Fruit fly (Drosophila melanogaster) whole organism, pupa: ENCODE measurements around the gene Krn.

Experiments
- CG12605 ChIP-seq: fragments of 200-800 bp; sonication (Bioruptor generic); IDR thresholded peaks from 2 replicates; pipeline ENCODE4 v1.3.6; 2022; ENCODE audit warnings: missing biosample characterization, missing genetic modification characterization
- CG14655 ChIP-seq: fragments of 200-800 bp; sonication (Bioruptor generic); optimal IDR thresholded peaks from 3 replicates; lab custom pipeline; 2017; ENCODE audit warnings: mild to moderate bottlenecking, missing biosample characterization, missing genetic modification reagents, missing genetic modification characterization
- fd96Ca ChIP-seq: fragments of 200-800 bp; sonication (Bioruptor generic); IDR thresholded peaks from 3 replicates; pipeline ENCODE4 v1.3.6; 2022; ENCODE audit warnings: missing biosample characterization, missing genetic modification characterization

DNA sequence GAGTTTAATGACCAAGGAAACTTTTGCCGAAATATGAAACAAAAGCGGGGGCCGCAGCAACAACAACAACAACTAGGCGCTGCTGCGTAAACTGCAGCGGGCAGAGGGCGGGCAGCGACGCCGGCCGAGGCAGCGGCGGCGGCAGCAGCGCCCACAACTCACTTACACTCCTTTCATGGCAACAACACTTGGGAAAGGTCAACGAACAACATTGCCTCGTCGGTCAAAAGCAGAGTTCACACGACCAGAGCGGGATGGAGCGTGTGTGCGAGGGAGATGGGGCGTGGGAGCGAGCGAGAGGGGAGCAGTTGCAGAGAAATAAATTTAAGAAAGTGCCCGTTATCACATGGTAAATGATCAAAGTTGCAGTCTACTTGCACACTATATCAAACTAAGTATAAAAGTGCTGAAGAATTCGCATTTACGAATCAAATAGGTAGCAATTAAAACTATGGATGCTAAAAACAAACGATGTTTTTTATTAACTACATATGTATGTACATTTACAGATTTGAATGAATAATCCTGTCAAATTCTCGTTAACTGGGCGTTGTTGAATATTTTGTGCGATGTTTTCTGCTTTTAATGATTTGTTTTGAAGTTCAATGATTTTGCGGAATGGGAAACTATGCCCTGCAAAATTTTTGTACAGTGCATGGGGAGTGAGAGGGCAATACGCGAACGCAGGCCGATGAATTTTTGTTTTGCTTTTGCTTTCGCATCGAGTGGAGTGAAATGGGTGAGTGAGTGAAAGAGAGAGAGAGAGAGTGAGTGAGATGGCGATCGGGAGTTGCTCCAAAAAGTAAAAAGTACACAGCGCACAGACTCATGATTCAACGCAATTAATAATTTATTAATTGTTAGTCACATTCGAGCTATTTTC lies 45.7 kb downstream of the Krn start:
- TF ChIP-seq CG12605 (GFP tag; lab: Robert Waterston, UW) (no peak), CG14655 (GFP tag; lab: Kevin White, UChicago) (peak; percentile 82), fd96Ca (GFP tag; lab: Robert Waterston, UW) (0 out of 3 replicates have a peak, but pooled peaks have one; percentile 26)
